Fruit fly (Drosophila melanogaster) Kc167 (cell line): ENCODE measurements around the gene Fad2.

Source experiments
- Myc ChIP-seq: fragments of >200 bp; optimal IDR thresholded peaks from 2 replicates; lab custom pipeline; 2017; ENCODE audit warnings: missing external identifiers
- Sin3A ChIP-seq: fragments of >200 bp; optimal IDR thresholded peaks from 2 replicates; lab custom pipeline; 2018; ENCODE audit warnings: missing external identifiers
- h ChIP-seq: fragments of >200 bp; optimal IDR thresholded peaks from 3 replicates; lab custom pipeline; 2018; ENCODE audit warnings: missing external identifiers
- insv ChIP-seq: fragments of >200 bp; optimal IDR thresholded peaks from 3 replicates; lab custom pipeline; 2018; ENCODE audit warnings: missing external identifiers
- psq ChIP-seq: fragments of >200 bp; optimal IDR thresholded peaks from 2 replicates; lab custom pipeline; 2017; ENCODE audit warnings: missing external identifiers
- ttk ChIP-seq: sonication (Bioruptor generic); optimal IDR thresholded peaks from 2 replicates; lab custom pipeline; 2017; ENCODE audit warnings: missing external identifiers

The Fad2 gene

dm6 chr3L:11027279-11027678, 3.9 kb downstream of the Fad2 start, which contains the start of gene CG32081:
TSS of gene CG32081 (plus strand) at chr3L:11027579.
- TF ChIP-seq Myc (lab: Kevin White, UChicago) (no peak), h (lab: Kevin White, UChicago) (no peak), psq (lab: Kevin White, UChicago) (no peak), ttk (lab: Kevin White, UChicago) (no peak), insv (lab: Kevin White, UChicago) (no peak), Sin3A (lab: Kevin White, UChicago) (no peak)

dm6 chr3L:11031784-11032183, 8.4 kb downstream of the Fad2 start:
- TF ChIP-seq ttk (lab: Kevin White, UChicago), result no peak
- no peak for TF ChIP-seq Myc (lab: Kevin White, UChicago)
- no peak for TF ChIP-seq h (lab: Kevin White, UChicago)
- no peak for TF ChIP-seq insv (lab: Kevin White, UChicago)
- TF ChIP-seq psq (lab: Kevin White, UChicago), result no peak
- TF ChIP-seq Sin3A (lab: Kevin White, UChicago), result no peak

- TF ChIP-seq ttk (lab: Kevin White, UChicago) (no peak), Myc (lab: Kevin White, UChicago) (no peak), psq (lab: Kevin White, UChicago) (no peak), h (lab: Kevin White, UChicago) (no peak), Sin3A (lab: Kevin White, UChicago) (no peak)
Measured at dm6 chr3L:11033327-11033975, 10.1 kb downstream of the Fad2 start.

dm6 chr3L:11035039-11035438, 11.7 kb downstream of the Fad2 start:
- TF ChIP-seq h (lab: Kevin White, UChicago) (no peak), insv (lab: Kevin White, UChicago) (no peak), ttk (lab: Kevin White, UChicago) (no peak), Myc (lab: Kevin White, UChicago) (no peak), psq (lab: Kevin White, UChicago) (no peak), Sin3A (lab: Kevin White, UChicago) (no peak)

dm6 chr3L:11041193-11041592, 17.9 kb downstream of the Fad2 start:
- TF ChIP-seq insv (lab: Kevin White, UChicago) (no peak), Myc (lab: Kevin White, UChicago) (no peak), ttk (lab: Kevin White, UChicago) (no peak), Sin3A (lab: Kevin White, UChicago) (no peak), h (lab: Kevin White, UChicago) (no peak), psq (lab: Kevin White, UChicago) (no peak)

dm6 chr3L:11043650-11044049, 20.3 kb downstream of the Fad2 start:
- TF ChIP-seq Myc (lab: Kevin White, UChicago) (no peak), insv (lab: Kevin White, UChicago) (no peak), Sin3A (lab: Kevin White, UChicago) (no peak), psq (lab: Kevin White, UChicago) (no peak), h (lab: Kevin White, UChicago) (no peak), ttk (lab: Kevin White, UChicago) (no peak)

dm6 chr3L:11045009-11045408, 21.7 kb downstream of the Fad2 start:
- TF ChIP-seq Myc (lab: Kevin White, UChicago) (no peak), ttk (lab: Kevin White, UChicago) (no peak), h (lab: Kevin White, UChicago) (no peak), psq (lab: Kevin White, UChicago) (no peak), insv (lab: Kevin White, UChicago) (no peak), Sin3A (lab: Kevin White, UChicago) (no peak)

- TF ChIP-seq h (lab: Kevin White, UChicago) (no peak), Myc (lab: Kevin White, UChicago) (no peak), psq (lab: Kevin White, UChicago) (no peak), insv (lab: Kevin White, UChicago) (no peak), ttk (lab: Kevin White, UChicago) (no peak)
Measured at dm6 chr3L:11046559-11046958, 23.2 kb downstream of the Fad2 start.

dm6 chr3L:11047877-11048276, 24.5 kb downstream of the Fad2 start:
- TF ChIP-seq ttk (lab: Kevin White, UChicago) (no peak), Myc (lab: Kevin White, UChicago) (no peak), h (lab: Kevin White, UChicago) (no peak), insv (lab: Kevin White, UChicago) (no peak), Sin3A (lab: Kevin White, UChicago) (no peak), psq (lab: Kevin White, UChicago) (no peak)

- TF ChIP-seq insv (lab: Kevin White, UChicago) (no peak), Sin3A (lab: Kevin White, UChicago) (no peak), psq (lab: Kevin White, UChicago) (no peak), h (lab: Kevin White, UChicago) (no peak), Myc (lab: Kevin White, UChicago) (no peak), ttk (lab: Kevin White, UChicago) (no peak)
Measured at dm6 chr3L:11049414-11049813, 26.1 kb downstream of the Fad2 start.

- TF ChIP-seq h (lab: Kevin White, UChicago), result no peak
- no peak for TF ChIP-seq psq (lab: Kevin White, UChicago)
- no peak for TF ChIP-seq Myc (lab: Kevin White, UChicago)
- no peak for TF ChIP-seq ttk (lab: Kevin White, UChicago)
- TF ChIP-seq insv (lab: Kevin White, UChicago), result no peak
- TF ChIP-seq Sin3A (lab: Kevin White, UChicago), result no peak
Measured at dm6 chr3L:11051271-11051670, 27.9 kb downstream of the Fad2 start, which contains the start of gene CG43693. TSS of gene CG43693 (minus strand) at chr3L:11051371.
